Fruit fly (Drosophila melanogaster) S2 (cell line): ENCODE results near the gene CG7300.

Experiments
- CG8478 ChIP-seq: fragments of >200 bp; optimal IDR thresholded peaks from 2 replicates; lab custom pipeline; 2018
- CTCF ChIP-seq, 2 experiments: fragments of >200 bp; optimal IDR thresholded peaks; 2 replicates each; lab custom pipeline; 2018

DNA sequence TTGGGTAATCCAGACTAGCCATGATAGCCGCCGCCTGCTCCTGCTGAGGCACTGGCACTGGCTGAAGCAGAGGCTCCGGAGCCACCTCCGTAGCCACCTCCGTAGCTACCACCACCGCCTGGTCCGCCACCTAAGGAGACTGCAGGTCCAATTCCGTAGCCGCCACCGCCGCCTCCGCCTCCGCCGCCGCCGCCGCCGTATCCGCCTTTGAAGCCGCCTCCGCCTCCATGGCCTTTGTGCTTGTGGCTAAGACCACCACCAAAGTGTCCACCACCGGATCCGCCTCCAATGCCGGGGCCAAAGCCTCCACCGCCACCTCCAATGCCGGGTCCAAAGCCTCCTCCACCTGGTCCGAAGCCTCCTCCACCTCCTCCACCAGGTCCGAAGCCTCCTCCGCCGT lies 4.8 kb downstream of the CG7300 start:
- no peak for TF ChIP-seq CTCF (optimal IDR thresholded peaks at IDR 0.05; lab: Kevin White, UChicago)
- no peak for TF ChIP-seq CG8478 (lab: Kevin White, UChicago)
